Fruit fly (Drosophila melanogaster) whole organism, wandering third instar larva: Measurements from ENCODE around the gene Archease.

Experiments used
- Abd-B ChIP-seq: fragments of >200 bp; optimal IDR thresholded peaks from 2 replicates; lab custom pipeline; 2017; ENCODE audit warnings: missing biosample characterization, missing genetic modification characterization
- CG32264 ChIP-seq: fragments of 200-800 bp; sonication (Bioruptor generic); optimal IDR thresholded peaks from 2 replicates; lab custom pipeline; 2016; ENCODE audit warnings: missing biosample characterization, missing genetic modification characterization
- CG9705 ChIP-seq: fragments of 200-800 bp; sonication (Bioruptor generic); optimal IDR thresholded peaks from 2 replicates; lab custom pipeline; 2018; ENCODE audit warnings: missing biosample characterization, mild to moderate bottlenecking, missing genetic modification characterization
- CrebA ChIP-seq: fragments of 200-800 bp; sonication (Bioruptor generic); optimal IDR thresholded peaks from 2 replicates; lab custom pipeline; 2016; ENCODE audit warnings: missing biosample characterization, mild to moderate bottlenecking, missing genetic modification characterization, borderline replicate concordance
- Dfd ChIP-seq: fragments of >200 bp; optimal IDR thresholded peaks from 2 replicates; lab custom pipeline; 2017; ENCODE audit warnings: missing biosample characterization, missing genetic modification characterization
- Dif ChIP-seq: fragments of 200-275, 200-300 bp; sonication (Bioruptor generic); optimal IDR thresholded peaks from 2 replicates; lab custom pipeline; 2018; ENCODE audit warnings: missing biosample characterization, missing genetic modification characterization; ENCODE audit not compliant: partially characterized antibody
- GATAd ChIP-seq: sonication (Bioruptor generic); optimal IDR thresholded peaks from 2 replicates; lab custom pipeline; 2016; ENCODE audit warnings: missing biosample characterization, missing genetic modification characterization
- HLH106 ChIP-seq: fragments of 200-800 bp; optimal IDR thresholded peaks from 3 replicates; lab custom pipeline; 2019; ENCODE audit warnings: missing biosample characterization, mild to moderate bottlenecking, missing genetic modification characterization, moderate library complexity
- Hnf4 ChIP-seq: fragments of 200-800 bp; sonication (Bioruptor generic); optimal IDR thresholded peaks from 2 replicates; lab custom pipeline; 2016; ENCODE audit warnings: missing biosample characterization, mild to moderate bottlenecking, missing genetic modification characterization
- Hr78 ChIP-seq: fragments of >200 bp; optimal IDR thresholded peaks from 2 replicates; lab custom pipeline; 2017; ENCODE audit warnings: missing biosample characterization, missing genetic modification characterization
- Hr83 ChIP-seq: fragments of 200-300 bp; sonication (Bioruptor generic); optimal IDR thresholded peaks from 2 replicates; lab custom pipeline; 2016; ENCODE audit warnings: missing biosample characterization, mild to moderate bottlenecking, missing genetic modification characterization, moderate library complexity; ENCODE audit not compliant: poor library complexity, severe bottlenecking
- Jra ChIP-seq: sonication (Bioruptor generic); optimal IDR thresholded peaks from 2 replicates; lab custom pipeline; 2016; ENCODE audit warnings: missing biosample characterization, missing genetic modification characterization
- Mio ChIP-seq: sonication (Bioruptor generic); optimal IDR thresholded peaks from 2 replicates; lab custom pipeline; 2016; ENCODE audit warnings: missing biosample characterization, missing genetic modification characterization
- Myc ChIP-seq: fragments of >200 bp; optimal IDR thresholded peaks from 2 replicates; lab custom pipeline; 2017
- N ChIP-seq: fragments of >200 bp; optimal IDR thresholded peaks from 2 replicates; lab custom pipeline; 2018; ENCODE audit warnings: missing biosample characterization, missing external identifiers, missing genetic modification characterization
- OdsH ChIP-seq: fragments of 200-800 bp; sonication (Bioruptor generic); optimal IDR thresholded peaks from 2 replicates; lab custom pipeline; 2016; ENCODE audit warnings: missing biosample characterization, mild to moderate bottlenecking, missing genetic modification characterization
- Rel ChIP-seq, 2 experiments: fragments of 200-800 bp; sonication (Bioruptor generic) in 1 of 2; optimal IDR thresholded peaks; 2 replicates in 1 of 2; 3 replicates in 1 of 2; lab custom pipeline; 2016 to 2019; ENCODE audit warnings: mild to moderate bottlenecking in 2 of 2, missing biosample characterization in 2 of 2, missing genetic modification characterization in 2 of 2, moderate library complexity in 1 of 2
- Sp1 ChIP-seq: fragments of 200-800 bp; sonication (Bioruptor generic); optimal IDR thresholded peaks from 3 replicates; lab custom pipeline; 2019; ENCODE audit warnings: missing biosample characterization, mild to moderate bottlenecking, missing genetic modification characterization, moderate library complexity
- Vsx2 ChIP-seq: fragments of 200-300, 225-300 bp; sonication (Bioruptor generic); optimal IDR thresholded peaks from 2 replicates; lab custom pipeline; 2018; ENCODE audit warnings: missing biosample characterization, missing genetic modification characterization; ENCODE audit not compliant: partially characterized antibody
- br ChIP-seq: fragments of 200-800 bp; sonication (Bioruptor generic); optimal IDR thresholded peaks from 2 replicates; lab custom pipeline; 2016; ENCODE audit warnings: missing biosample characterization, missing genetic modification characterization
- brk ChIP-seq: fragments of 200-800 bp; sonication (Bioruptor generic); optimal IDR thresholded peaks from 2 replicates; lab custom pipeline; 2016; ENCODE audit warnings: missing biosample characterization, mild to moderate bottlenecking, missing genetic modification characterization
- dl ChIP-seq, 2 experiments: fragments of 175-275, 200-275 bp in 1 of 2; fragments of 200-275 bp in 1 of 2; sonication (Bioruptor generic); optimal IDR thresholded peaks; lab custom pipeline; 2018; ENCODE audit warnings: mild to moderate bottlenecking in 2 of 2, missing biosample characterization in 2 of 2, missing genetic modification characterization in 2 of 2, moderate library complexity in 2 of 2; ENCODE audit not compliant: partially characterized antibody in 2 of 2, insufficient read depth in 1 of 2
- dmrt93B ChIP-seq: fragments of 200-800 bp; sonication (Bioruptor generic); optimal IDR thresholded peaks from 2 replicates; lab custom pipeline; 2018; ENCODE audit warnings: missing biosample characterization, mild to moderate bottlenecking, missing genetic modification characterization
- dsf ChIP-seq: sonication (Bioruptor generic); optimal IDR thresholded peaks from 2 replicates; lab custom pipeline; 2016; ENCODE audit warnings: missing biosample characterization, missing genetic modification characterization, borderline replicate concordance
- ey ChIP-seq: fragments of 200-800 bp; sonication (Bioruptor generic); optimal IDR thresholded peaks from 2 replicates; lab custom pipeline; 2016; ENCODE audit warnings: missing biosample characterization, missing genetic modification characterization
- foxo ChIP-seq, 2 experiments: fragments of 200-800 bp; sonication (Bioruptor generic); optimal IDR thresholded peaks; 2 replicates in 1 of 2; 3 replicates in 1 of 2; lab custom pipeline; 2016 to 2017; ENCODE audit warnings: missing biosample characterization in 2 of 2, missing genetic modification characterization in 2 of 2
- fru ChIP-seq: fragments of 200-800 bp; sonication (Bioruptor generic); optimal IDR thresholded peaks from 3 replicates; lab custom pipeline; 2016; ENCODE audit warnings: missing biosample characterization, mild to moderate bottlenecking, missing genetic modification characterization
- h ChIP-seq: fragments of 200-800 bp; sonication (Bioruptor generic); optimal IDR thresholded peaks from 3 replicates; lab custom pipeline; 2016; ENCODE audit warnings: missing biosample characterization, mild to moderate bottlenecking, missing genetic modification characterization
- jim ChIP-seq: fragments of 175-275, 200-325 bp; sonication (Bioruptor generic); optimal IDR thresholded peaks from 2 replicates; lab custom pipeline; 2016; ENCODE audit warnings: missing biosample characterization, mild to moderate bottlenecking, missing genetic modification characterization
- lola ChIP-seq: fragments of >200 bp; optimal IDR thresholded peaks from 2 replicates; lab custom pipeline; 2017; ENCODE audit warnings: missing biosample characterization, missing genetic modification characterization
- pan ChIP-seq: fragments of >200 bp; optimal IDR thresholded peaks from 2 replicates; lab custom pipeline; 2017
- psq ChIP-seq: fragments of 200-800 bp; sonication (Bioruptor generic); optimal IDR thresholded peaks from 3 replicates; lab custom pipeline; 2017; ENCODE audit warnings: missing biosample characterization, mild to moderate bottlenecking, missing genetic modification characterization, moderate library complexity
- rgr ChIP-seq: fragments of 200-800 bp; sonication (Bioruptor generic); optimal IDR thresholded peaks from 3 replicates; lab custom pipeline; 2016; ENCODE audit warnings: missing biosample characterization, mild to moderate bottlenecking, missing genetic modification characterization
- sage ChIP-seq: fragments of 200-800 bp; sonication (Bioruptor generic); optimal IDR thresholded peaks from 2 replicates; lab custom pipeline; 2016; ENCODE audit warnings: missing biosample characterization, mild to moderate bottlenecking, missing genetic modification characterization
- sv ChIP-seq: fragments of 200-800 bp; sonication (Bioruptor generic); optimal IDR thresholded peaks from 3 replicates; lab custom pipeline; 2016; ENCODE audit warnings: missing biosample characterization, missing genetic modification characterization
- tai ChIP-seq: sonication (Bioruptor generic); optimal IDR thresholded peaks from 2 replicates; lab custom pipeline; 2016; ENCODE audit warnings: missing biosample characterization, missing genetic modification characterization
- usp ChIP-seq: fragments of >200 bp; optimal IDR thresholded peaks from 2 replicates; lab custom pipeline; 2017; ENCODE audit warnings: missing biosample characterization, missing genetic modification characterization
- woc ChIP-seq: sonication (Bioruptor generic); optimal IDR thresholded peaks from 2 replicates; lab custom pipeline; 2016; ENCODE audit warnings: missing biosample characterization, mild to moderate bottlenecking, missing genetic modification characterization

Gene Archease

dm6 chr3R:21651048-21651887, 11.5 kb downstream of the Archease start:
- TF ChIP-seq pan (lab: Kevin White, UChicago): peak; percentile 53
- TF ChIP-seq usp (GFP tag; lab: Kevin White, UChicago): no peak
- TF ChIP-seq lola (GFP tag; lab: Kevin White, UChicago): no peak
- peak; percentile 48 for TF ChIP-seq CG9705
- peak; percentile 74 for TF ChIP-seq psq (GFP tag; lab: Kevin White, UChicago)
- peak; percentile 43 for TF ChIP-seq h (GFP tag; lab: Kevin White, UChicago)
- no peak for TF ChIP-seq dsf (GFP tag; lab: Kevin White, UChicago)
- no peak for TF ChIP-seq N (GFP tag; lab: Kevin White, UChicago)
- TF ChIP-seq woc (GFP tag; lab: Kevin White, UChicago): peak; percentile 60
- TF ChIP-seq br: peak; percentile 18
- peak; percentile 78 for TF ChIP-seq dmrt93B (GFP tag; lab: Kevin White, UChicago)
- TF ChIP-seq tai: peak; percentile 32
- no peak for TF ChIP-seq Jra (GFP tag; lab: Kevin White, UChicago)
- no peak for TF ChIP-seq Hnf4
- TF ChIP-seq Sp1: peak; percentile 91
- TF ChIP-seq sv (GFP tag; lab: Kevin White, UChicago): no peak
- peak; percentile 14 for TF ChIP-seq Hr83 (GFP tag; lab: Kevin White, UChicago)
- peak; percentile 16 for TF ChIP-seq ey (GFP tag; lab: Kevin White, UChicago)
- TF ChIP-seq Vsx2 (GFP tag; lab: Kevin White, UChicago): peak; percentile 11
- TF ChIP-seq CrebA (GFP tag; lab: Kevin White, UChicago): no peak
- peak; percentile 42 for TF ChIP-seq brk
- TF ChIP-seq fru (GFP tag; lab: Kevin White, UChicago): peak; percentile 32
- peak; percentile 66 for TF ChIP-seq rgr (GFP tag; lab: Kevin White, UChicago)
- no peak for TF ChIP-seq CG32264 (GFP tag; lab: Kevin White, UChicago)
- no peak for TF ChIP-seq Hr78 (GFP tag; lab: Kevin White, UChicago)
- TF ChIP-seq Rel (GFP tag; optimal IDR thresholded peaks at IDR 0.05; lab: Kevin White, UChicago): no peak
- no peak for TF ChIP-seq Rel (tag; optimal IDR thresholded peaks at IDR 0.05; lab: Kevin White, UChicago)
- TF ChIP-seq Dfd (GFP tag; lab: Kevin White, UChicago): no peak
- TF ChIP-seq foxo (GFP tag; optimal IDR thresholded peaks at IDR 0.05; lab: Kevin White, UChicago): peak in 1 of 2 experiments; percentile 79
- TF ChIP-seq GATAd (GFP tag; lab: Kevin White, UChicago): no peak
- TF ChIP-seq OdsH: peak; percentile 83
- TF ChIP-seq Dif (GFP tag; lab: Kevin White, UChicago): peak; percentile 64
- TF ChIP-seq Abd-B (GFP tag; lab: Kevin White, UChicago): no peak
- TF ChIP-seq HLH106: peak; percentile 86
- no peak for TF ChIP-seq Myc (lab: Kevin White, UChicago)
- TF ChIP-seq Mio: no peak
- peak; percentile 21 for TF ChIP-seq sage (GFP tag; lab: Kevin White, UChicago)
- peak; percentile 50 to 63 for TF ChIP-seq dl (GFP tag; optimal IDR thresholded peaks at IDR 0.05; lab: Kevin White, UChicago; ENCODE audit: insufficient read depth in 1 of 2, partially characterized antibody in 2 of 2)
- no peak for TF ChIP-seq jim (GFP tag; lab: Kevin White, UChicago)

- no peak for TF ChIP-seq h (GFP tag; lab: Kevin White, UChicago)
- peak; percentile 64 for TF ChIP-seq Vsx2 (GFP tag; lab: Kevin White, UChicago)
Measured at dm6 chr3R:21650506-21650905, 12.3 kb downstream of the Archease start.
